Fruit fly (Drosophila melanogaster) whole organism, embryonic: Measurements from ENCODE around the gene TwdlW.

Source experiments
- Asciz ChIP-seq: fragments of 200-800 bp; sonication (Bioruptor generic); optimal IDR thresholded peaks from 2 replicates; lab custom pipeline; 2017; ENCODE audit warnings: missing biosample characterization, mild to moderate bottlenecking, missing genetic modification characterization, missing genetic modification reagents
- CG10366 ChIP-seq: fragments of 200-800 bp; sonication (Bioruptor generic); IDR thresholded peaks from 2 replicates; pipeline ENCODE4 v1.3.6; 2022; ENCODE audit warnings: missing biosample characterization, missing genetic modification characterization
- CG11456 ChIP-seq: fragments of 200-800 bp; sonication (Bioruptor generic); IDR thresholded peaks from 3 replicates; pipeline ENCODE4 v1.3.6; 2022; ENCODE audit warnings: missing biosample characterization, missing genetic modification characterization
- CG11560 ChIP-seq: fragments of 200-800 bp; sonication (Bioruptor generic); IDR thresholded peaks from 3 replicates; pipeline ENCODE4 v1.3.6; 2022; ENCODE audit warnings: missing biosample characterization, missing genetic modification characterization
- CG14441 ChIP-seq: fragments of 200-800 bp; sonication (Bioruptor generic); IDR thresholded peaks from 2 replicates; pipeline ENCODE4 v1.3.6; 2022; ENCODE audit warnings: missing biosample characterization, missing genetic modification characterization
- CG15269 ChIP-seq: fragments of 200-800 bp; sonication (Bioruptor generic); optimal IDR thresholded peaks from 2 replicates; lab custom pipeline; 2018; ENCODE audit warnings: missing biosample characterization, mild to moderate bottlenecking, missing genetic modification characterization, moderate library complexity
- CG15514 ChIP-seq: fragments of 200-800 bp; sonication (Bioruptor generic); optimal IDR thresholded peaks from 3 replicates; lab custom pipeline; 2017; ENCODE audit warnings: missing biosample characterization, missing genetic modification characterization, mild to moderate bottlenecking, moderate library complexity, missing genetic modification reagents
- CG15601 ChIP-seq: fragments of 200-800 bp; sonication (Bioruptor generic); optimal IDR thresholded peaks from 3 replicates; lab custom pipeline; 2019; ENCODE audit warnings: missing biosample characterization, mild to moderate bottlenecking, missing genetic modification characterization, moderate library complexity
- CG17328 ChIP-seq: fragments of 200-800 bp; sonication (Bioruptor generic); IDR thresholded peaks from 2 replicates; pipeline ENCODE4 v1.3.6; 2022; ENCODE audit warnings: missing biosample characterization, missing genetic modification characterization
- CG17359 ChIP-seq: fragments of 200-800 bp; sonication (Bioruptor generic); optimal IDR thresholded peaks from 3 replicates; lab custom pipeline; 2018; ENCODE audit warnings: missing biosample characterization, mild to moderate bottlenecking, missing genetic modification characterization, moderate library complexity
- CG2678 ChIP-seq: fragments of 200-800 bp; sonication (Bioruptor generic); optimal IDR thresholded peaks from 3 replicates; lab custom pipeline; 2019; ENCODE audit warnings: missing biosample characterization, mild to moderate bottlenecking, missing genetic modification characterization, moderate library complexity
- CG33213 ChIP-seq: fragments of 200-800 bp; sonication (Bioruptor generic); optimal IDR thresholded peaks from 3 replicates; lab custom pipeline; 2016; ENCODE audit warnings: missing biosample characterization, missing genetic modification characterization
- CG33557 ChIP-seq: fragments of 200-800 bp; sonication (Bioruptor generic); optimal IDR thresholded peaks from 2 replicates; lab custom pipeline; 2019; ENCODE audit warnings: missing biosample characterization, mild to moderate bottlenecking, missing genetic modification characterization, moderate library complexity
- CG3726 ChIP-seq: fragments of 200-800 bp; sonication (Bioruptor generic); IDR thresholded peaks from 3 replicates; pipeline ENCODE4, ENCODE4 v1.3.6; 2022; ENCODE audit warnings: missing biosample characterization, missing genetic modification characterization
- CG6765 ChIP-seq: fragments of 200-800 bp; sonication (Bioruptor generic); optimal IDR thresholded peaks from 3 replicates; lab custom pipeline; 2017; ENCODE audit warnings: missing biosample characterization, mild to moderate bottlenecking, missing genetic modification characterization
- CG7839 ChIP-seq: fragments of 200-800 bp; sonication (Bioruptor generic); optimal IDR thresholded peaks from 3 replicates; lab custom pipeline; 2018; ENCODE audit warnings: missing biosample characterization, mild to moderate bottlenecking, missing genetic modification characterization, moderate library complexity
- CG7928 ChIP-seq: fragments of 200-800 bp; sonication (Bioruptor generic); optimal IDR thresholded peaks from 2 replicates; lab custom pipeline; 2017; ENCODE audit warnings: missing biosample characterization, mild to moderate bottlenecking, missing genetic modification characterization
- CG8765 ChIP-seq: fragments of 200-800 bp; sonication (Bioruptor generic); IDR thresholded peaks from 2 replicates; pipeline ENCODE4 v1.3.6; 2022; ENCODE audit warnings: missing biosample characterization, missing genetic modification characterization
- CG8944 ChIP-seq: fragments of 200-800 bp; sonication (Bioruptor generic); optimal IDR thresholded peaks from 3 replicates; lab custom pipeline; 2016; ENCODE audit warnings: missing biosample characterization, missing genetic modification characterization
- CG9932 ChIP-seq: fragments of 200-800 bp; sonication (Bioruptor generic); IDR thresholded peaks from 2 replicates; pipeline ENCODE4 v1.3.6; 2022; ENCODE audit warnings: missing biosample characterization, missing genetic modification characterization
- Camta ChIP-seq: fragments of 200-800 bp; sonication (Bioruptor generic); optimal IDR thresholded peaks from 2 replicates; lab custom pipeline; 2016; ENCODE audit warnings: missing biosample characterization, missing genetic modification characterization
- Dbx ChIP-seq: fragments of 200-800 bp; sonication (Bioruptor generic); IDR thresholded peaks from 3 replicates; pipeline ENCODE4 v1.3.6; 2022; ENCODE audit warnings: missing biosample characterization, missing genetic modification characterization
- Dref ChIP-seq: fragments of 200-800 bp; sonication (Bioruptor generic); IDR thresholded peaks from 2 replicates; pipeline ENCODE4 v1.3.6; 2022; ENCODE audit warnings: missing biosample characterization, missing genetic modification characterization
- Ets97D ChIP-seq: fragments of 200-800 bp; sonication (Bioruptor generic); optimal IDR thresholded peaks from 3 replicates; lab custom pipeline; 2016; ENCODE audit warnings: missing biosample characterization, missing genetic modification characterization
- Fer1 ChIP-seq: fragments of 200-800 bp; sonication (Bioruptor generic); optimal IDR thresholded peaks from 2 replicates; lab custom pipeline; 2017; ENCODE audit warnings: missing biosample characterization, mild to moderate bottlenecking, missing genetic modification characterization
- Hmr ChIP-seq: fragments of 200-800 bp; sonication (Bioruptor generic); optimal IDR thresholded peaks from 3 replicates; lab custom pipeline; 2017; ENCODE audit warnings: mild to moderate bottlenecking, missing biosample characterization, missing genetic modification reagents, missing genetic modification characterization
- Hr3 ChIP-seq: fragments of 200-800 bp; sonication (Bioruptor generic); optimal IDR thresholded peaks from 3 replicates; lab custom pipeline; 2016; ENCODE audit warnings: missing biosample characterization, missing genetic modification characterization
- Hr78 ChIP-seq, 2 experiments: fragments of 200-800 bp in 1 of 2; fragments of >200 bp in 1 of 2; sonication (Bioruptor generic) in 1 of 2; optimal IDR thresholded peaks; 2 replicates each; lab custom pipeline; 2017 to 2019; ENCODE audit warnings: missing biosample characterization in 2 of 2, missing genetic modification characterization in 2 of 2, mild to moderate bottlenecking in 1 of 2, moderate library complexity in 1 of 2
- Neu2 ChIP-seq: fragments of 200-800 bp; sonication (Bioruptor generic); optimal IDR thresholded peaks from 3 replicates; lab custom pipeline; 2016; ENCODE audit warnings: missing biosample characterization, missing genetic modification characterization, borderline replicate concordance
- Nf-YA ChIP-seq: fragments of 200-800 bp; sonication (Bioruptor generic); IDR thresholded peaks from 2 replicates; pipeline ENCODE4 v1.3.6; 2022; ENCODE audit warnings: missing biosample characterization, missing genetic modification characterization
- Nf-YB ChIP-seq: fragments of 200-800 bp; sonication (Bioruptor generic); optimal IDR thresholded peaks from 3 replicates; lab custom pipeline; 2019; ENCODE audit warnings: missing biosample characterization, mild to moderate bottlenecking, missing genetic modification characterization, moderate library complexity
- Ptx1 ChIP-seq: fragments of 200-800 bp; sonication (Bioruptor generic); IDR thresholded peaks from 2 replicates; pipeline ENCODE4 v1.3.6; 2022; ENCODE audit warnings: missing biosample characterization, missing genetic modification characterization
- Rfx ChIP-seq: fragments of 200-800 bp; sonication (Bioruptor generic); IDR thresholded peaks from 2 replicates; pipeline ENCODE4 v1.3.6; 2022; ENCODE audit warnings: missing biosample characterization, missing genetic modification characterization
- Sry-β ChIP-seq: fragments of 200-800 bp; sonication (Bioruptor generic); optimal IDR thresholded peaks from 2 replicates; lab custom pipeline; 2018; ENCODE audit warnings: missing biosample characterization, mild to moderate bottlenecking, missing genetic modification characterization, moderate library complexity
- Usf ChIP-seq: fragments of 200-800 bp; sonication (Bioruptor generic); optimal IDR thresholded peaks from 2 replicates; lab custom pipeline; 2017; ENCODE audit warnings: missing genotype, missing biosample characterization, missing genetic modification characterization
- Xbp1 ChIP-seq: fragments of 200-800 bp; sonication (Bioruptor generic); optimal IDR thresholded peaks from 3 replicates; lab custom pipeline; 2016; ENCODE audit warnings: missing biosample characterization, mild to moderate bottlenecking, missing genetic modification characterization
- abd-A ChIP-seq: fragments of 200-800 bp; sonication (Bioruptor generic); optimal IDR thresholded peaks from 3 replicates; lab custom pipeline; 2019; ENCODE audit warnings: missing biosample characterization, mild to moderate bottlenecking, missing genetic modification characterization, moderate library complexity
- ac ChIP-seq: fragments of 200-800 bp; sonication (Bioruptor generic); optimal IDR thresholded peaks from 3 replicates; lab custom pipeline; 2017; ENCODE audit warnings: missing biosample characterization, mild to moderate bottlenecking, missing genetic modification characterization
- dimm ChIP-seq: fragments of 200-800 bp; sonication (Bioruptor generic); IDR thresholded peaks from 2 replicates; pipeline ENCODE4 v1.3.6; 2022; ENCODE audit warnings: missing biosample characterization, missing genetic modification characterization
- dysf ChIP-seq: fragments of 200-800 bp; sonication (Bioruptor generic); IDR thresholded peaks from 3 replicates; pipeline ENCODE4 v1.3.6; 2022; ENCODE audit warnings: missing biosample characterization, missing genetic modification characterization
- fd96Cb ChIP-seq: fragments of 200-800 bp; sonication (Bioruptor generic); optimal IDR thresholded peaks from 2 replicates; lab custom pipeline; 2018; ENCODE audit warnings: missing biosample characterization, mild to moderate bottlenecking, missing genetic modification characterization, moderate library complexity
- gsb ChIP-seq: fragments of 200-800 bp; sonication (Bioruptor generic); IDR thresholded peaks from 2 replicates; pipeline ENCODE4 v1.3.6; 2022; ENCODE audit warnings: missing biosample characterization, missing genetic modification characterization
- insv ChIP-seq, 2 experiments: fragments of 200-800 bp; sonication (Bioruptor generic); optimal IDR thresholded peaks; 3 replicates each; lab custom pipeline; 2016 to 2018; ENCODE audit warnings: missing biosample characterization in 2 of 2, missing genetic modification characterization in 2 of 2
- nerfin-2 ChIP-seq: fragments of 200-800 bp; sonication (Bioruptor generic); IDR thresholded peaks from 2 replicates; pipeline ENCODE4 v1.3.6; 2022; ENCODE audit warnings: missing biosample characterization, missing genetic modification characterization; ENCODE audit not compliant: partially characterized antibody
- onecut ChIP-seq: fragments of 200-800 bp; sonication (Bioruptor generic); IDR thresholded peaks from 2 replicates; pipeline ENCODE4 v1.3.6; 2022; ENCODE audit warnings: missing biosample characterization, missing genetic modification characterization
- phol ChIP-seq: fragments of 200-800 bp; sonication (Bioruptor generic); optimal IDR thresholded peaks from 3 replicates; lab custom pipeline; 2018; ENCODE audit warnings: missing biosample characterization, mild to moderate bottlenecking, missing genetic modification characterization, moderate library complexity
- slp2 ChIP-seq: fragments of 200-800 bp; sonication (Bioruptor generic); optimal IDR thresholded peaks from 2 replicates; lab custom pipeline; 2016; ENCODE audit warnings: missing biosample characterization, missing genetic modification characterization
- sna ChIP-seq: fragments of 200-800 bp; sonication (Bioruptor generic); IDR thresholded peaks from 2 replicates; pipeline ENCODE4 v1.3.6; 2022; ENCODE audit warnings: missing biosample characterization, missing genetic modification characterization; ENCODE audit not compliant: partially characterized antibody
- trh ChIP-seq: fragments of 200-800 bp; sonication (Bioruptor generic); optimal IDR thresholded peaks from 2 replicates; lab custom pipeline; 2016; ENCODE audit warnings: missing biosample characterization, missing genetic modification characterization
- ttk ChIP-seq: fragments of 200-800 bp; sonication (Bioruptor generic); IDR thresholded peaks from 2 replicates; pipeline ENCODE4 v2.1.2; 2022; ENCODE audit warnings: missing biosample characterization, missing genetic modification characterization
- tx ChIP-seq: fragments of 200-800 bp; sonication (Bioruptor generic); optimal IDR thresholded peaks from 2 replicates; lab custom pipeline; 2016; ENCODE audit warnings: missing biosample characterization, missing genetic modification characterization
- vvl ChIP-seq: fragments of 200-800 bp; sonication (Bioruptor generic); IDR thresholded peaks from 2 replicates; pipeline ENCODE4 v1.3.6; 2022; ENCODE audit warnings: missing biosample characterization, missing genetic modification characterization

Gene TwdlW

DNA sequence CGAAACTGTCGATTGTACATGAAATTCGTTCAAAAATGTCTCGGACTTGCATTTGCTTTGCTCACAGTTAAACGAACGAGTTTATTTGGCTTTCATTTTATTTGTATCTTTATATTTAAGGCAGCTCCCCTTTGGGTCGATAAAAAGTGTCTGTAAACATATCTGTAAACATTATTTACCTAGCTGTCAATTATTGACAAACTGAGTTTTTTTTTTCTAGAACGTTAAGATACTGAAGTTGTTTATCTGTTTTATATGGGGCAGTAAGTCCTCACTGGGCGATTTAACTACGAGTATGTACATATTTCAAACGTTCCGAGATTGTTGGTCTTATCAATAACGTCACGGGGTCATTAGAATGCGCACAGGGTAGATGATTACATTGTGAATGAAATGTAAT is 26.5 kb downstream of the TwdlW start (continued):
- no peak for TF ChIP-seq dysf (GFP tag; lab: Robert Waterston, UW)
- no peak for TF ChIP-seq CG3726
- TF ChIP-seq trh (GFP tag; lab: Kevin White, UChicago), result no peak
- TF ChIP-seq nerfin-2 (GFP tag; lab: Robert Waterston, UW), result no peak
- TF ChIP-seq Dref (GFP tag; lab: Robert Waterston, UW), result no peak
- no peak for TF ChIP-seq CG10366 (GFP tag; lab: Robert Waterston, UW)
- no peak for TF ChIP-seq Dbx (GFP tag; lab: Robert Waterston, UW)
- no peak for TF ChIP-seq ttk (GFP tag; lab: Robert Waterston, UW)
- no peak; the same call in 1 of the 2 replicates for TF ChIP-seq Rfx
- no peak for TF ChIP-seq CG8944 (GFP tag; lab: Kevin White, UChicago)
- TF ChIP-seq Camta, result no peak
- TF ChIP-seq CG33213 (GFP tag; lab: Kevin White, UChicago), result no peak
- TF ChIP-seq vvl (GFP tag; lab: Robert Waterston, UW), result no peak
- peak; percentile 64 for TF ChIP-seq CG2678
- TF ChIP-seq sna (GFP tag; lab: Robert Waterston, UW), result no peak
- TF ChIP-seq CG14441 (GFP tag; lab: Robert Waterston, UW), result 0 out of 2 replicates have a peak, but pooled peaks have one; percentile 20
- no peak for TF ChIP-seq slp2 (GFP tag; lab: Kevin White, UChicago)
- peak; percentile 69 for TF ChIP-seq CG33557 (GFP tag; lab: Kevin White, UChicago)
- TF ChIP-seq Neu2 (GFP tag; lab: Kevin White, UChicago), result no peak
- TF ChIP-seq onecut (GFP tag; lab: Robert Waterston, UW), result peak; percentile 15; the same call in 1 of the 2 replicates
- no peak for TF ChIP-seq Nf-YA
- TF ChIP-seq Hr78 (GFP tag; optimal IDR thresholded peaks at IDR 0.05; lab: Kevin White, UChicago), result peak in 1 of 2 experiments; percentile 51
- TF ChIP-seq CG9932 (GFP tag; lab: Robert Waterston, UW), result no peak
- no peak for TF ChIP-seq fd96Cb (tag; lab: Kevin White, UChicago)
- no peak for TF ChIP-seq CG8765 (GFP tag; lab: Robert Waterston, UW)
- no peak for TF ChIP-seq CG11560 (tag; lab: Robert Waterston, UW)
- TF ChIP-seq CG11456, result no peak
- no peak for TF ChIP-seq CG7839 (tag; lab: Kevin White, UChicago)
- TF ChIP-seq Ets97D (GFP tag; lab: Kevin White, UChicago), result no peak
- TF ChIP-seq CG6765 (GFP tag; lab: Kevin White, UChicago), result peak; percentile 27
- TF ChIP-seq Asciz (GFP tag; lab: Kevin White, UChicago), result peak; percentile 50
- TF ChIP-seq ac (GFP tag; lab: Kevin White, UChicago), result no peak
- TF ChIP-seq Ptx1 (GFP tag; lab: Robert Waterston, UW), result no peak
- TF ChIP-seq tx, result no peak
- no peak for TF ChIP-seq Xbp1 (GFP tag; lab: Kevin White, UChicago)
- peak; percentile 17 for TF ChIP-seq CG15514
- no peak for TF ChIP-seq Nf-YB (GFP tag; lab: Kevin White, UChicago)
- TF ChIP-seq Hmr (GFP tag; lab: Kevin White, UChicago), result no peak
- no peak for TF ChIP-seq Sry-β (GFP tag; lab: Kevin White, UChicago)
- no peak for TF ChIP-seq CG17359
- no peak for TF ChIP-seq CG17328 (GFP tag; lab: Robert Waterston, UW)
- no peak for TF ChIP-seq dimm (GFP tag; lab: Robert Waterston, UW)
- TF ChIP-seq CG7928 (GFP tag; lab: Kevin White, UChicago), result no peak
- TF ChIP-seq abd-A (tag; lab: Kevin White, UChicago), result no peak
- TF ChIP-seq gsb (GFP tag; lab: Robert Waterston, UW), result no peak
- TF ChIP-seq Usf (GFP tag; lab: Kevin White, UChicago), result no peak
- no peak for TF ChIP-seq insv (GFP tag; optimal IDR thresholded peaks at IDR 0.05; lab: Kevin White, UChicago)
- TF ChIP-seq CG15269 (tag; lab: Kevin White, UChicago), result no peak
- TF ChIP-seq phol (tag; lab: Kevin White, UChicago), result no peak
- peak; percentile 58 for TF ChIP-seq Fer1 (GFP tag; lab: Kevin White, UChicago)
- no peak for TF ChIP-seq Hr3 (GFP tag; lab: Kevin White, UChicago)
- peak; percentile 62 for TF ChIP-seq CG15601 (tag; lab: Kevin White, UChicago)
